Worm (Caenorhabditis elegans): Measurements from ENCODE around the gene F48C5.2.
"Not testable (repeated sequence)": the region's sequence is repeated elsewhere in the genome, so short reads cannot be mapped to it uniquely, and the experiment has no call there.

Gene F48C5.2

ce11 chrX:11462112-11462511 is 8.0 kb upstream of the F48C5.2 start:
- TF ChIP-seq odd-2 (tag; optimal IDR thresholded peaks at IDR 0.05), result no peak
- no peak for TF ChIP-seq ama-1 (optimal IDR thresholded peaks at IDR 0.05)
- no peak for TF ChIP-seq sdc-2 (tag; optimal IDR thresholded peaks at IDR 0.05)
- no peak for TF ChIP-seq ceh-48 (tag; optimal IDR thresholded peaks at IDR 0.05)
- no peak for TF ChIP-seq hlh-30 (tag; optimal IDR thresholded peaks at IDR 0.05; ENCODE audit: insufficient read depth)
- no peak for TF ChIP-seq syd-9 (tag; optimal IDR thresholded peaks at IDR 0.05)
- TF ChIP-seq ttx-3 (tag; optimal IDR thresholded peaks at IDR 0.05), result no peak

ce11 chrX:11461545-11461944 is 7.4 kb upstream of the F48C5.2 start:
- TF ChIP-seq madf-2 (tag; optimal IDR thresholded peaks at IDR 0.05) (no peak), syd-9 (tag; optimal IDR thresholded peaks at IDR 0.05) (no peak), tbx-7 (tag; optimal IDR thresholded peaks at IDR 0.05) (no peak), tbx-2 (tag; optimal IDR thresholded peaks at IDR 0.05) (no peak), elt-4 (tag; optimal IDR thresholded peaks at IDR 0.05) (no peak), pha-4 (tag; optimal IDR thresholded peaks at IDR 0.05) (no peak), ceh-22 (tag; optimal IDR thresholded peaks at IDR 0.05) (no peak), ceh-18 (tag; optimal IDR thresholded peaks at IDR 0.05) (no peak), ref-2 (tag; optimal IDR thresholded peaks at IDR 0.05) (no peak), ceh-2 (tag; optimal IDR thresholded peaks at IDR 0.05) (no peak), mec-3 (tag; optimal IDR thresholded peaks at IDR 0.05; ENCODE audit: borderline replicate concordance) (no peak), sdc-2 (tag; optimal IDR thresholded peaks at IDR 0.05) (no peak)

ce11 chrX:11456665-11457064 is 2.5 kb upstream of the F48C5.2 start:
- TF ChIP-seq ceh-22 (tag; optimal IDR thresholded peaks at IDR 0.05), result no peak
- TF ChIP-seq ceh-14 (tag; optimal IDR thresholded peaks at IDR 0.05), result no peak
- no peak for TF ChIP-seq pax-1 (tag; optimal IDR thresholded peaks at IDR 0.05)

ce11 chrX:11452316-11452715 is 1.8 kb downstream of the F48C5.2 start:
- TF ChIP-seq fkh-10 (GFP tag; optimal IDR thresholded peaks at IDR 0.05) (no peak), K02D7.2 (tag; optimal IDR thresholded peaks at IDR 0.05) (no peak), C08G9.2 (tag; optimal IDR thresholded peaks at IDR 0.05) (no peak), ref-2 (tag; optimal IDR thresholded peaks at IDR 0.05) (no peak), tbx-2 (tag; optimal IDR thresholded peaks at IDR 0.05) (no peak), hlh-6 (tag; optimal IDR thresholded peaks at IDR 0.05) (no peak), hlh-8 (tag; optimal IDR thresholded peaks at IDR 0.05) (no peak)

- TF ChIP-seq lin-11 (tag; optimal IDR thresholded peaks at IDR 0.05), result no peak
These were observed 3.9 kb downstream of the F48C5.2 start for ce11 chrX:11450261-11450660.

ce11 chrX:11447695-11448094 is 6.4 kb downstream of the F48C5.2 start:
- no peak for TF ChIP-seq sox-4 (tag; optimal IDR thresholded peaks at IDR 0.05)
- TF ChIP-seq elt-2 (tag; optimal IDR thresholded peaks at IDR 0.05), result peak; percentile 21
- TF ChIP-seq sdc-2 (tag; optimal IDR thresholded peaks at IDR 0.05), result no peak
- TF ChIP-seq dve-1 (tag; optimal IDR thresholded peaks at IDR 0.05), result no peak

- no peak for TF ChIP-seq ceh-22 (tag; optimal IDR thresholded peaks at IDR 0.05)
These were observed 7.6 kb downstream of the F48C5.2 start, which contains the start of gene igeg-2 for ce11 chrX:11446535-11446934. Gene igeg-2 (minus strand): TSS chrX:11446635.

ce11 chrX:11439740-11440139 is 14.4 kb downstream of the F48C5.2 start, which contains the start of gene F46C3.7:
Gene F46C3.7 (plus strand): TSS chrX:11440040.
- not testable (repeated sequence) for TF ChIP-seq tbx-2, lin-11, pha-2 (tag; optimal IDR thresholded peaks at IDR 0.05)

Data from whole organism, late embryonic.